Worm (Caenorhabditis elegans) whole organism, young adult: ENCODE measurements around the gene F59G1.4.
A peak's percentile ranks its signal among the peaks of the same experiment; 100 is the strongest.
"Not testable (repeated sequence)": the region's sequence is repeated elsewhere in the genome, so short reads cannot be mapped to it uniquely, and the experiment has no call there.

Experiments used
- B0261.1 ChIP-seq: sonication (generic microtip); optimal IDR thresholded peaks from 2 replicates; lab custom pipeline; 2016; ENCODE audit warnings: mild to moderate bottlenecking, missing genetic modification characterization, moderate library complexity, missing compliant biosample characterization
- B0336.3 ChIP-seq: fragments of 200-800 bp; sonication (Bioruptor generic); IDR thresholded peaks from 2 replicates; pipeline ENCODE4 v1.3.6; 2022; ENCODE audit warnings: missing genetic modification characterization, missing compliant biosample characterization
- F10E7.11 ChIP-seq: sonication (generic microtip); optimal IDR thresholded peaks from 2 replicates; lab custom pipeline; 2017; ENCODE audit warnings: mild to moderate bottlenecking, missing genetic modification characterization, moderate library complexity, missing compliant biosample characterization
- F49E8.2 ChIP-seq: sonication (generic microtip); optimal IDR thresholded peaks from 3 replicates; lab custom pipeline; 2017; ENCODE audit warnings: missing genetic modification characterization, mild to moderate bottlenecking, missing compliant biosample characterization, antibody characterized with exemption, moderate library complexity; ENCODE audit not compliant: insufficient read depth
- F55B11.4 ChIP-seq: sonication (generic microtip); optimal IDR thresholded peaks from 2 replicates; lab custom pipeline; 2016; ENCODE audit warnings: missing compliant biosample characterization, missing genetic modification characterization, borderline replicate concordance; ENCODE audit not compliant: insufficient read depth
- K11D2.4 ChIP-seq: fragments of 200-800 bp; sonication (Bioruptor generic); IDR thresholded peaks from 2 replicates; pipeline ENCODE4 v1.3.6; 2022; ENCODE audit warnings: missing genetic modification reagents, missing genetic modification characterization, missing compliant biosample characterization
- K12H6.12 ChIP-seq: fragments of 200-800 bp; sonication (Bioruptor generic); optimal IDR thresholded peaks from 2 replicates; lab custom pipeline; 2018; ENCODE audit warnings: mild to moderate bottlenecking, missing genetic modification characterization, missing compliant biosample characterization
- T26A5.8 ChIP-seq: sonication (generic microtip); optimal IDR thresholded peaks from 2 replicates; lab custom pipeline; 2016; ENCODE audit warnings: missing genetic modification characterization, missing compliant biosample characterization
- Y53G8AR.9 ChIP-seq: fragments of 200-800 bp; sonication (Bioruptor generic); conservative IDR thresholded peaks from 2 replicates; pipeline ENCODE4 v1.3.6; 2022; ENCODE audit warnings: missing genetic modification reagents, missing genetic modification characterization, missing compliant biosample characterization
- Y56A3A.18 ChIP-seq: fragments of 200-800 bp; sonication (Bioruptor generic); IDR thresholded peaks from 2 replicates; pipeline ENCODE4 v1.3.6; 2022; ENCODE audit warnings: missing genetic modification reagents, missing genetic modification characterization, missing compliant biosample characterization
- atf-7 ChIP-seq: sonication (generic microtip); optimal IDR thresholded peaks from 2 replicates; lab custom pipeline; 2017; ENCODE audit warnings: mild to moderate bottlenecking, missing genetic modification characterization, missing compliant biosample characterization
- attf-5 ChIP-seq: fragments of 200-800 bp; sonication (Bioruptor generic); optimal IDR thresholded peaks from 2 replicates; lab custom pipeline; 2018; ENCODE audit warnings: mild to moderate bottlenecking, missing genetic modification characterization, missing compliant biosample characterization
- bed-1 ChIP-seq: fragments of 200-800 bp; sonication (Bioruptor generic); IDR thresholded peaks from 2 replicates; pipeline ENCODE4 v1.3.6; 2022; ENCODE audit warnings: missing genetic modification reagents, missing genetic modification characterization, missing compliant biosample characterization
- bed-2 ChIP-seq: fragments of 200-800 bp; sonication (Bioruptor generic); IDR thresholded peaks from 2 replicates; pipeline ENCODE4 v1.3.6; 2022; ENCODE audit warnings: missing genetic modification reagents, missing genetic modification characterization, missing compliant biosample characterization
- cebp-1 ChIP-seq, 2 experiments: fragments of 200-800 bp in 1 of 2; sonication (Bioruptor generic) in 1 of 2; sonication (generic microtip) in 1 of 2; IDR thresholded peaks in 1 of 2; optimal IDR thresholded peaks in 1 of 2; 2 replicates each; pipeline versions ENCODE4 v1.3.6 to Lab custom; 2017 to 2022; ENCODE audit warnings: missing compliant biosample characterization in 2 of 2, missing genetic modification characterization in 2 of 2, mild to moderate bottlenecking in 1 of 2, missing genetic modification reagents in 1 of 2, moderate library complexity in 1 of 2
- ceh-100 ChIP-seq: fragments of 200-800 bp; sonication (Bioruptor generic); IDR thresholded peaks from 2 replicates; pipeline ENCODE4 v1.3.6; 2022; ENCODE audit warnings: missing genetic modification reagents, missing genetic modification characterization, missing compliant biosample characterization
- ceh-27 ChIP-seq: fragments of 200-800 bp; sonication (Bioruptor generic); optimal IDR thresholded peaks from 2 replicates; lab custom pipeline; 2018; ENCODE audit warnings: mild to moderate bottlenecking, missing genetic modification characterization, moderate library complexity, missing compliant biosample characterization
- ceh-79 ChIP-seq: sonication (generic microtip); optimal IDR thresholded peaks from 2 replicates; lab custom pipeline; 2017; ENCODE audit warnings: mild to moderate bottlenecking, missing genetic modification characterization, missing compliant biosample characterization
- dox-1 ChIP-seq: fragments of 200-800 bp; sonication (Bioruptor generic); IDR thresholded peaks from 2 replicates; pipeline ENCODE4 v1.3.6; 2022; ENCODE audit warnings: missing genetic modification reagents, missing genetic modification characterization, missing compliant biosample characterization
- efl-1 ChIP-seq: fragments of 150-350 bp; optimal IDR thresholded peaks from 2 replicates; lab custom pipeline; 2014; ENCODE audit warnings: missing biosample characterization, missing genetic modification reagents, missing genetic modification characterization
- egl-18 ChIP-seq: fragments of 200-800 bp; sonication (Bioruptor generic); IDR thresholded peaks from 2 replicates; pipeline ENCODE4 v1.3.6; 2022; ENCODE audit warnings: missing genetic modification reagents, missing genetic modification characterization, missing compliant biosample characterization
- ets-4 ChIP-seq: fragments of 200-800 bp; sonication (Bioruptor generic); optimal IDR thresholded peaks from 2 replicates; lab custom pipeline; 2018; ENCODE audit warnings: mild to moderate bottlenecking, missing genetic modification characterization, missing compliant biosample characterization
- hlh-26 ChIP-seq: fragments of 200-800 bp; sonication (Bioruptor generic); conservative IDR thresholded peaks from 2 replicates; pipeline ENCODE4 v1.3.6; 2022; ENCODE audit warnings: missing genetic modification reagents, missing genetic modification characterization, missing compliant biosample characterization
- hmg-1.2 ChIP-seq: fragments of 200-800 bp; sonication (Bioruptor generic); IDR thresholded peaks from 2 replicates; pipeline ENCODE4 v1.3.6; 2022; ENCODE audit warnings: missing genetic modification reagents, missing genetic modification characterization, missing compliant biosample characterization
- lin-26 ChIP-seq: fragments of 200-800 bp; sonication (Bioruptor generic); IDR thresholded peaks from 2 replicates; pipeline ENCODE4 v1.3.6; 2022; ENCODE audit warnings: missing genetic modification reagents, missing genetic modification characterization, missing compliant biosample characterization
- lin-35 ChIP-seq, 3 experiments: fragments of 150-350 bp in 2 of 3; sonication (generic microtip) in 1 of 3; optimal IDR thresholded peaks; 2 replicates each; lab custom pipeline; 2014 to 2018; ENCODE audit warnings: missing biosample characterization in 3 of 3, missing genetic modification characterization in 3 of 3, missing genetic modification reagents in 3 of 3
- lin-40 ChIP-seq: sonication (generic microtip); optimal IDR thresholded peaks from 2 replicates; lab custom pipeline; 2016; ENCODE audit warnings: missing genetic modification characterization, mild to moderate bottlenecking, missing compliant biosample characterization, missing genotype, missing genetic modification reagents
- lir-1 ChIP-seq: fragments of 200-800 bp; sonication (Bioruptor generic); conservative IDR thresholded peaks from 2 replicates; pipeline ENCODE4 v1.3.6; 2022; ENCODE audit warnings: missing genetic modification reagents, missing genetic modification characterization, missing compliant biosample characterization
- madf-8 ChIP-seq: fragments of 200-800 bp; sonication (Bioruptor generic); conservative IDR thresholded peaks from 2 replicates; pipeline ENCODE4 v1.3.6; 2022; ENCODE audit warnings: missing genetic modification reagents, missing genetic modification characterization, missing compliant biosample characterization
- mel-28 ChIP-seq: sonication (generic microtip); optimal IDR thresholded peaks from 2 replicates; lab custom pipeline; 2016; ENCODE audit warnings: borderline replicate concordance, mild to moderate bottlenecking, missing genetic modification characterization, missing compliant biosample characterization
- nhr-179 ChIP-seq: sonication (generic microtip); optimal IDR thresholded peaks from 2 replicates; lab custom pipeline; 2016; ENCODE audit warnings: mild to moderate bottlenecking, missing genetic modification characterization, missing compliant biosample characterization
- nhr-27 ChIP-seq: fragments of 200-800 bp; sonication (Bioruptor generic); optimal IDR thresholded peaks from 2 replicates; lab custom pipeline; 2018; ENCODE audit warnings: mild to moderate bottlenecking, missing genetic modification characterization, moderate library complexity, missing compliant biosample characterization
- nhr-80 ChIP-seq: sonication (generic microtip); optimal IDR thresholded peaks from 2 replicates; lab custom pipeline; 2016; ENCODE audit warnings: missing genetic modification characterization, missing compliant biosample characterization
- nhr-90 ChIP-seq: sonication (generic microtip); optimal IDR thresholded peaks from 2 replicates; lab custom pipeline; 2016; ENCODE audit warnings: missing genotype, mild to moderate bottlenecking, missing genetic modification characterization, missing compliant biosample characterization
- sdz-38 ChIP-seq: sonication (generic microtip); optimal IDR thresholded peaks from 2 replicates; lab custom pipeline; 2016; ENCODE audit warnings: missing genotype, missing genetic modification characterization, missing compliant biosample characterization
- snpc-1.3 ChIP-seq: sonication (generic microtip); optimal IDR thresholded peaks from 2 replicates; lab custom pipeline; 2017; ENCODE audit warnings: missing genetic modification characterization, mild to moderate bottlenecking, missing compliant biosample characterization, antibody characterized with exemption, moderate library complexity, missing genotype, missing genetic modification reagents; ENCODE audit not compliant: insufficient read depth
- somi-1 ChIP-seq: fragments of 200-800 bp; sonication (Bioruptor generic); optimal IDR thresholded peaks from 2 replicates; lab custom pipeline; 2018; ENCODE audit warnings: mild to moderate bottlenecking, missing genetic modification characterization, missing compliant biosample characterization
- unc-130 ChIP-seq: sonication (generic microtip); optimal IDR thresholded peaks from 2 replicates; lab custom pipeline; 2016; ENCODE audit warnings: missing genetic modification reagents, missing genetic modification characterization, missing compliant biosample characterization
- zim-3 ChIP-seq: sonication (generic microtip); optimal IDR thresholded peaks from 2 replicates; lab custom pipeline; 2017; ENCODE audit warnings: mild to moderate bottlenecking, missing genetic modification characterization, moderate library complexity, missing compliant biosample characterization
- ztf-6 ChIP-seq: fragments of 200-800 bp; sonication (Bioruptor generic); IDR thresholded peaks from 2 replicates; pipeline ENCODE4 v1.3.6; 2022; ENCODE audit warnings: missing genetic modification reagents, missing genetic modification characterization, missing compliant biosample characterization

The F59G1.4 gene

DNA sequence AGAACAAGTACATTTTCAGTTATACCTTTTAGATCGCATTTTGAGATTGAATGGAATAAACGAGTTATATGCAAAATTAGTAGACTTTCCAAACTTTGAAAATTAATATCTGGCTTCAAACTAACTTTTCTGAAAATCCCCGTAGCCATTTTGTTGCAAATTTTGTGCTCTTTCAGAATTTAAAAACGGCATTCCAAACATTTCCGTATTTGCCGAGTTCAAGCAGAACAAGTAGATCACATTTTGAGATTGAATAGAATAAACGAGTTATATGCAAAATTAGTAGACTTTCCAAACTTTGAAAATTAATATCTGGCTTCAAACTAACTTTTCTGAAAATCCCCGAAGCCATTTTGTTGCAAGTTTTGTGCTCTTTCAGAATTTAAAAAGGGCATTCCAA lies 19.5 kb upstream of the F59G1.4 start, which contains the start of gene F55C12.2:
F55C12.2 (plus strand) TSS at position 301 of the 400 bp plus-strand sequence.
- not testable (repeated sequence) for TF ChIP-seq ceh-79; ets-4 (GFP tag; lab: Kevin White, UChicago); hmg-1.2 (GFP tag; lab: Robert Waterston, UW)
- TF ChIP-seq, all 124 proteins: peak for 0; not testable (repeated sequence) for 124

- TF ChIP-seq F10E7.11 (tag; lab: Kevin White, UChicago): no peak
- no peak for TF ChIP-seq bed-1 (GFP tag; lab: Robert Waterston, UW)
- TF ChIP-seq lin-26: 0 out of 2 replicates have a peak, but pooled peaks have one; percentile 25
These were observed 15.3 kb upstream of the F59G1.4 start for ce11 chrII:5880677-5881076.

- TF ChIP-seq nhr-179 (tag; lab: Kevin White, UChicago) (no peak), attf-5 (GFP tag; lab: Kevin White, UChicago) (no peak), egl-18 (no peak), ztf-6 (GFP tag; lab: Robert Waterston, UW) (no peak), cebp-1 (GFP tag; IDR thresholded peaks at IDR 0.05; lab: Robert Waterston, UW) (no peak), cebp-1 (tag; optimal IDR thresholded peaks at IDR 0.05; lab: Kevin White, UChicago) (no peak), ets-4 (GFP tag; lab: Kevin White, UChicago) (no peak), efl-1 (GFP tag; lab: Kevin White, UChicago) (no peak), Y53G8AR.9 (GFP tag; lab: Robert Waterston, UW) (no peak), snpc-1.3 (tag; lab: Kevin White, UChicago) (no peak)
These were observed 11.7 kb upstream of the F59G1.4 start, which contains the start of gene rfip-1 for ce11 chrII:5884252-5884651. TSS of gene rfip-1 (plus strand) at chrII:5884552.

- TF ChIP-seq cebp-1 (GFP tag; IDR thresholded peaks at IDR 0.05; lab: Robert Waterston, UW): peak; percentile 76; the same call in 1 of the 2 replicates
- TF ChIP-seq cebp-1 (tag; optimal IDR thresholded peaks at IDR 0.05; lab: Kevin White, UChicago): peak; percentile 94
- TF ChIP-seq madf-8: no peak
- TF ChIP-seq F49E8.2 (tag; lab: Kevin White, UChicago): no peak
- no peak for TF ChIP-seq B0261.1 (tag; lab: Kevin White, UChicago)
- no peak for TF ChIP-seq lin-35 (GFP tag; optimal IDR thresholded peaks at IDR 0.05; lab: Kevin White, UChicago)
- peak; percentile 64 for TF ChIP-seq lin-40
- TF ChIP-seq nhr-90 (tag; lab: Kevin White, UChicago): no peak
- no peak for TF ChIP-seq zim-3 (tag; lab: Kevin White, UChicago)
- TF ChIP-seq Y53G8AR.9 (GFP tag; lab: Robert Waterston, UW): no peak
- no peak for TF ChIP-seq nhr-27 (tag; lab: Kevin White, UChicago)
- TF ChIP-seq F55B11.4 (tag; lab: Kevin White, UChicago): no peak
- no peak for TF ChIP-seq somi-1 (GFP tag; lab: Kevin White, UChicago)
- no peak for TF ChIP-seq ceh-100 (GFP tag; lab: Robert Waterston, UW)
- TF ChIP-seq lir-1 (GFP tag; lab: Robert Waterston, UW): no peak
- no peak for TF ChIP-seq K12H6.12
- no peak for TF ChIP-seq mel-28 (tag; lab: Kevin White, UChicago)
- no peak for TF ChIP-seq efl-1 (GFP tag; lab: Kevin White, UChicago)
- TF ChIP-seq Y56A3A.18 (GFP tag; lab: Robert Waterston, UW): no peak
- TF ChIP-seq dox-1 (GFP tag; lab: Robert Waterston, UW): 0 out of 2 replicates have a peak, but pooled peaks have one; percentile 27
- TF ChIP-seq hlh-26 (GFP tag; lab: Robert Waterston, UW): no peak
- TF ChIP-seq hmg-1.2 (GFP tag; lab: Robert Waterston, UW): peak; percentile 16; the same call in 1 of the 2 replicates
- TF ChIP-seq K11D2.4: no peak
- no peak for TF ChIP-seq unc-130 (GFP tag; lab: Kevin White, UChicago)
- TF ChIP-seq nhr-80 (tag; lab: Kevin White, UChicago): peak; percentile 43
- no peak for TF ChIP-seq bed-2 (GFP tag; lab: Robert Waterston, UW)
- no peak for TF ChIP-seq atf-7 (tag; lab: Kevin White, UChicago)
- TF ChIP-seq B0336.3: no peak
- no peak for TF ChIP-seq ceh-27 (GFP tag; lab: Kevin White, UChicago)
- no peak for TF ChIP-seq T26A5.8 (tag; lab: Kevin White, UChicago)
- TF ChIP-seq sdz-38: no peak
These were observed 9.9 kb upstream of the F59G1.4 start for ce11 chrII:5885966-5886621.
